Worm (Caenorhabditis elegans): Measurements from ENCODE around the gene nstp-5.

DNA sequence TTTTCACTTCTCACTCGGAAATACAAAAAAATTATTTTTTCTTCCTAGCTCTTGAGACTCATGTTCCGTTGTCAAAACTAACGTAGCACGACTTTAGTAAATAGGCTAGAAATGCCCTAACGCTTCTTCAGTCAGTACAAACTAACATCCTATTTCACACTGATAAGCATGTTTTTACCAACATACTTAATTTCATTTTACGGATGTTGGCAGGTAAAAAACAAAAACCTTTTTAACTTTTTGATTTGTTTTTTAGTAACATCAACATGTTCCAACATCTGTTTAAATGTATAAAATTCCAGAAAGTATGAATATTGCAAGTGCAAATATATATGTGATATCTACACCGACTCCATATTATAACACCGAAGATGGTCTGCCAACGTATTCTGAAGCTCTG, 44.9 kb downstream of the nstp-5 start, which contains the start of gene K08D8.10:
- TF ChIP-seq lsy-2 (tag; optimal IDR thresholded peaks at IDR 0.05), result no peak
- no peak for TF ChIP-seq gmeb-1 (tag; optimal IDR thresholded peaks at IDR 0.05)
